Fruit fly (Drosophila melanogaster): Measurements from ENCODE around the gene nht.

- TF ChIP-seq toe (GFP tag; optimal IDR thresholded peaks at IDR 0.05) (no peak), Hr96 (GFP tag; optimal IDR thresholded peaks at IDR 0.05) (no peak), CG5204 (GFP tag; optimal IDR thresholded peaks at IDR 0.05) (no peak), CG33017 (tag; optimal IDR thresholded peaks at IDR 0.05) (no peak), CG7101 (tag; optimal IDR thresholded peaks at IDR 0.05) (no peak)
These were observed 16.9 kb downstream of the nht start for dm6 chr2L:15301841-15302240.

Data from whole organism, adult.